Worm (Caenorhabditis elegans) whole organism, L4/young adult: ENCODE data around the gene fipr-6.

Experiments
- W03F9.2 ChIP-seq: fragments of 150-350 bp; optimal IDR thresholded peaks from 2 replicates; lab custom pipeline; 2014; ENCODE audit warnings: missing biosample characterization, missing genetic modification characterization
- dao-5 ChIP-seq: sonication (generic microtip); optimal IDR thresholded peaks from 2 replicates; lab custom pipeline; 2016; ENCODE audit warnings: missing genotype, missing genetic modification characterization, moderate library complexity, missing compliant biosample characterization
- him-1 ChIP-seq: sonication (generic microtip); optimal IDR thresholded peaks from 2 replicates; lab custom pipeline; 2016; ENCODE audit warnings: missing genotype, missing genetic modification reagents, missing genetic modification characterization, missing compliant biosample characterization

The fipr-6 gene

DNA sequence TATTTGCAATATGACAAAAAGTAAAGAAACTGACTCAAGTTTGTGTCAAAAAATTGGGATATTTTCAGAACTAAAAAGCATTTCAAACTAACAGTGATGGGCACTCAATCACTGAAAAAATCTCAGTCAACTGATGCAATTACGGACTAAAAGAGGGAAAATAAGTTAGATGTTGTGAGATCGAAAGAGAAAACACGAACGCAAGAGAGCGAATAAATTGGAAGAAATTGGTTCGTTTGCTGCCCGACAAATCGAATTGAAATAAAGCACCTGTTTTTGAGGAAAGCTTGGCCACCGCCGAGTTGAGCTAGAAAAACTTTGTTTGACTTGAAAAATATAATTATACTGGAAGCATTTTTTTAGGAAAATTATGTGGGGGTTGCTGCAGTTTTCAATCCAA lies 35.0 kb downstream of the fipr-6 start:
- no peak for TF ChIP-seq him-1 (tag; lab: Kevin White, UChicago)
- no peak for TF ChIP-seq dao-5
- no peak for TF ChIP-seq W03F9.2 (tag; lab: Kevin White, UChicago)

- TF ChIP-seq dao-5, result no peak
- no peak for TF ChIP-seq him-1 (tag; lab: Kevin White, UChicago)
- TF ChIP-seq W03F9.2 (tag; lab: Kevin White, UChicago), result no peak
Observed at ce11 chrV:10270214-10270613, 39.2 kb downstream of the fipr-6 start, which contains the start of gene ric-4. Gene ric-4 (minus strand): TSS chrV:10270314.

DNA sequence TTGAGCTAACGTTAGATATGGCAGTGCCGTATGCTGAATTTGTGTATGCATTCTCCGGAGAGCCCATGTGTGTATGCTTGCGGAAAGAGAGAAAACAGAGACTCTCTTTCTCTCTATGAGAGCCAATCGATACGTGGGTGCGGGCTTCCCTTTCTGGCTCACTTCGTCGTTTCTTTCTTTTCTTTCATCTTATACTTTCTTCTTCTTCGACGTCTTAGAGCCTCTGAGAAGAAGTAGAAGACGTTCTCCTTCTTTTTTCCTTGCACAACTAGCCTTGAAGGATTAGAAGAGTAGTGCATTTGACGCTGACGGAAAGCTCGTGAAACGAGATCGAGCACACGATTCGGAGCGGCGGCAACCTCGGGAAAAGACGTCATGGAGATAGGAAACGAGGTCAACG lies 42.8 kb downstream of the fipr-6 start:
- no peak for TF ChIP-seq W03F9.2 (tag; lab: Kevin White, UChicago)
- no peak for TF ChIP-seq dao-5
- peak; percentile 46 for TF ChIP-seq him-1 (tag; lab: Kevin White, UChicago)

DNA sequence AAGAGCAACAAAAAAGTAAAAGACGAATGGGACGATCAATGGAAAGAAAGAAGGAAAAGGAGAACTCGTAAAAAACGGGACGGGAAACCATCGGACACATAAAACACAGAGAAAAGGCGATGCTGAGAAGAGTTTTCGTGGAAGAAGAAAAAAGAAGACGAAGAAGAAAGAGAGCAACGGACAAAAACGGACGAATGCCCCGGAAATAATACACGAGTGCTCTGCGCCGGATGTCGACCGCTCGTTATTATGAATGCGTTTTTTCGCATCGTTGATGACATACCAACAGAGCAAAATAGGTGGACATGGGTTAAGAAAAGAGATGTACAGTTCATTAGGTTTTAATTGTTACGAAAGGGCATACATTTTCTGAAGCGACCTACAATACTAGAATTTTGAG lies 44.6 kb downstream of the fipr-6 start, which contains the start of gene Y22F5A.11:
TSS of gene Y22F5A.11 (minus strand) at position 28 of the 400 bp plus-strand sequence.
- no peak for TF ChIP-seq him-1 (tag; lab: Kevin White, UChicago)
- no peak for TF ChIP-seq W03F9.2 (tag; lab: Kevin White, UChicago)

DNA sequence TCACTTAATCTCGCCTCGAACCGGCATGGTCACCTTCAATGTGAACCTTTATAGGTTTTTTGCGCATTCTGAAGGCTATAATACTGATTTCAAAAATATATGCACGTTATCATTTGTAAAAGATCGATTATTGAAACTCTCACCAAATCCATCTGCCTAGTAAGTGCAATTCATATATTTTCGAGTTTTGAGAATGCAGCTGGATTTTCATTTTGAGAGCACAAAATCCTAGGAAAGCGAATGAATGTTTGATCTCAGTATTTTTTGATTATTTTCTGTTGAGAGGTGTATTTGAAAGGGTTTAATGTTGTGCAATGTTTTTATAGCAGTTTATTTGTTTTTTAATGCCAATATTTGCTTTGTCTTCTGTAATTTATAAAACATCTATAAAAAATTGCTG lies 45.0 kb downstream of the fipr-6 start:
- no peak for TF ChIP-seq him-1 (tag; lab: Kevin White, UChicago)

DNA sequence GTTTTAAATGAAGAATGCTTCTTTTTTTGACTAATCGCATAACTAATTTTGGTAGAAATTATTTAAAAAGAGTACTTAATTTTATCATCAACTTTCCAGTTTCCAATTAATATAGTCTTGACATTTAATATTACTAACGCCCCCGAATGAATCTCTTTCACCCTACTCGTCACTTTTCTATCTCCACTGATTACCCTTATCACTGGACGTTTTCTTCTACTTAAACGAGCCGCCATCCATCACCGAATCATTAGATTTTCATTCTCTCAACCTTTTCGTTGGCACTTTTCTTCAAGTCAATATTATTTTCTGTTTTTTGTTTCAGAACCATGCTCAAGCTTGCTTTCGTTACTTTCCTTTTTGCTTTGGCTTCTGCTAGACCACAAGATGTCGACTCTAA lies 46.5 kb downstream of the fipr-6 start, which contains the start of gene lys-1:
TSS of gene lys-1 (plus strand) at position 326 of the 400 bp plus-strand sequence.
- TF ChIP-seq dao-5 (no peak), W03F9.2 (tag; lab: Kevin White, UChicago) (no peak), him-1 (tag; lab: Kevin White, UChicago) (no peak)

DNA sequence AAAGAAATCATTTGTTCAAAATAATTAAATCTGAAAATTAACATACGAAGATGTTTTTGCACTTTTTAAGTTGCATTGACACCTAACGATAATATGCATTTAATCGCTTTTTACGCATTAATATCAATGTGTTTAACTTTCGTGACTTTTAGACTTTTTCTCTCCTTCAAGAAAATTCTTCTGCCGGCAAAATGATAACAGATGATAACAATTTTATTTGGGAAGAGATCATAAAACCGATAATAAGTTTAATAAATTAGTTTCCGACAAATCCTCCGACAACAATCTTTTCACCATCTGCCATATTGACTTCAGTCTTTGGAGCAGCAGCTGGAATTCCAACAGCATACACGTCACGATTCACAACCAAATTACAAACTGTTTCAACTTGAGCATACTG lies 49.1 kb downstream of the fipr-6 start:
- no peak for TF ChIP-seq W03F9.2 (tag; lab: Kevin White, UChicago)
- no peak for TF ChIP-seq him-1 (tag; lab: Kevin White, UChicago)
- no peak for TF ChIP-seq dao-5
